Worm (Caenorhabditis elegans): ENCODE results near the gene C25H3.14.
A peak's percentile ranks its signal among the peaks of the same experiment; 100 is the strongest.

C25H3.14 gene

ce11 chrII:5680703-5681102 lies 14.2 kb upstream of the C25H3.14 start, which contains the start of gene flp-27:
Gene flp-27 (plus strand): TSS chrII:5681003.
- TF ChIP-seq tab-1 (GFP tag; IDR thresholded peaks at IDR 0.05) = no peak
- TF ChIP-seq ztf-23 (GFP tag; IDR thresholded peaks at IDR 0.05) = no peak
- no peak for TF ChIP-seq flt-1 (GFP tag; IDR thresholded peaks at IDR 0.05)
- no peak for TF ChIP-seq ztf-29 (GFP tag; IDR thresholded peaks at IDR 0.05)

- TF ChIP-seq klf-2 (GFP tag; conservative IDR thresholded peaks at IDR 0.05) = peak; percentile 46; the same call in 1 of the 2 replicates
- TF ChIP-seq tab-1 (GFP tag; IDR thresholded peaks at IDR 0.05) = no peak
Observed at ce11 chrII:5688959-5689358, 5.9 kb upstream of the C25H3.14 start, which contains the start of gene C25H3.11. Gene C25H3.11 (minus strand): TSS chrII:5689040.

- TF ChIP-seq ref-1 (GFP tag; conservative IDR thresholded peaks at IDR 0.05) = no peak
Observed at ce11 chrII:5691216-5691771, 3.6 kb upstream of the C25H3.14 start, which contains the start of the genes ndub-5 and eif-2D. Gene ndub-5 (minus strand): TSS chrII:5691353. Gene eif-2D (plus strand): TSS chrII:5691721.

- TF ChIP-seq klf-2 (GFP tag; conservative IDR thresholded peaks at IDR 0.05) (no peak), ref-1 (GFP tag; conservative IDR thresholded peaks at IDR 0.05) (no peak), cog-1 (tag; optimal IDR thresholded peaks at IDR 0.05) (no peak), tab-1 (GFP tag; IDR thresholded peaks at IDR 0.05) (no peak), ztf-23 (GFP tag; IDR thresholded peaks at IDR 0.05) (no peak), flt-1 (GFP tag; IDR thresholded peaks at IDR 0.05) (no peak), ztf-29 (GFP tag; IDR thresholded peaks at IDR 0.05) (no peak), T22C8.4 (GFP tag; IDR thresholded peaks at IDR 0.05) (no peak), med-1 (GFP tag; optimal IDR thresholded peaks at IDR 0.05; ENCODE audit: insufficient read depth) (no peak)
Observed at ce11 chrII:5693893-5694292, 1.0 kb upstream of the C25H3.14 start, which contains the start of gene C25H3.3. Gene C25H3.3 (plus strand): TSS chrII:5694193.

ce11 chrII:5696218-5696617 lies 1.3 kb downstream of the C25H3.14 start:
- no peak for TF ChIP-seq klf-2 (GFP tag; conservative IDR thresholded peaks at IDR 0.05)
- no peak for TF ChIP-seq tab-1 (GFP tag; IDR thresholded peaks at IDR 0.05)
- no peak for TF ChIP-seq cog-1 (tag; optimal IDR thresholded peaks at IDR 0.05)

- TF ChIP-seq flt-1 (GFP tag; IDR thresholded peaks at IDR 0.05) = no peak
- no peak for TF ChIP-seq ztf-23 (GFP tag; IDR thresholded peaks at IDR 0.05)
- no peak for TF ChIP-seq tab-1 (GFP tag; IDR thresholded peaks at IDR 0.05)
Observed at ce11 chrII:5697338-5697737, 2.4 kb downstream of the C25H3.14 start.

- TF ChIP-seq ztf-23 (GFP tag; IDR thresholded peaks at IDR 0.05) (no peak), med-1 (GFP tag; optimal IDR thresholded peaks at IDR 0.05; ENCODE audit: insufficient read depth) (no peak), cog-1 (tag; optimal IDR thresholded peaks at IDR 0.05) (no peak), T22C8.4 (GFP tag; IDR thresholded peaks at IDR 0.05) (no peak), ztf-29 (GFP tag; IDR thresholded peaks at IDR 0.05) (no peak), ref-1 (GFP tag; conservative IDR thresholded peaks at IDR 0.05) (no peak), flt-1 (GFP tag; IDR thresholded peaks at IDR 0.05) (no peak), klf-2 (GFP tag; conservative IDR thresholded peaks at IDR 0.05) (no peak), tab-1 (GFP tag; IDR thresholded peaks at IDR 0.05) (no peak)
Observed at ce11 chrII:5698254-5698653, 3.4 kb downstream of the C25H3.14 start.

ce11 chrII:5698869-5699268 lies 4.0 kb downstream of the C25H3.14 start, which contains the start of the genes C25H3.10 and C25H3.1:
Gene C25H3.10 (minus strand): TSS chrII:5698969.
Gene C25H3.1 (plus strand): TSS chrII:5699071.
- TF ChIP-seq ref-1 (GFP tag; conservative IDR thresholded peaks at IDR 0.05) (no peak), med-1 (GFP tag; optimal IDR thresholded peaks at IDR 0.05; ENCODE audit: insufficient read depth) (no peak), ztf-23 (GFP tag; IDR thresholded peaks at IDR 0.05) (no peak), tab-1 (GFP tag; IDR thresholded peaks at IDR 0.05) (no peak), flt-1 (GFP tag; IDR thresholded peaks at IDR 0.05) (no peak), ztf-29 (GFP tag; IDR thresholded peaks at IDR 0.05) (no peak)

ce11 chrII:5701485-5701884 lies 6.6 kb downstream of the C25H3.14 start:
- no peak for TF ChIP-seq flt-1 (GFP tag; IDR thresholded peaks at IDR 0.05)
- TF ChIP-seq tab-1 (GFP tag; IDR thresholded peaks at IDR 0.05) = no peak
- no peak for TF ChIP-seq ztf-29 (GFP tag; IDR thresholded peaks at IDR 0.05)
- TF ChIP-seq klf-2 (GFP tag; conservative IDR thresholded peaks at IDR 0.05) = no peak
- TF ChIP-seq ref-1 (GFP tag; conservative IDR thresholded peaks at IDR 0.05) = no peak
- no peak for TF ChIP-seq ztf-23 (GFP tag; IDR thresholded peaks at IDR 0.05)
- TF ChIP-seq T22C8.4 (GFP tag; IDR thresholded peaks at IDR 0.05) = no peak

- TF ChIP-seq klf-2 (GFP tag; conservative IDR thresholded peaks at IDR 0.05) = no peak
- no peak for TF ChIP-seq ref-1 (GFP tag; conservative IDR thresholded peaks at IDR 0.05)
- no peak for TF ChIP-seq flt-1 (GFP tag; IDR thresholded peaks at IDR 0.05)
- TF ChIP-seq med-1 (GFP tag; optimal IDR thresholded peaks at IDR 0.05; ENCODE audit: insufficient read depth) = no peak
- no peak for TF ChIP-seq ztf-29 (GFP tag; IDR thresholded peaks at IDR 0.05)
- TF ChIP-seq ztf-23 (GFP tag; IDR thresholded peaks at IDR 0.05) = 0 out of 2 replicates have a peak, but pooled peaks have one; percentile 11
- no peak for TF ChIP-seq tab-1 (GFP tag; IDR thresholded peaks at IDR 0.05)
Observed at ce11 chrII:5702611-5703192, 7.8 kb downstream of the C25H3.14 start.

ce11 chrII:5704479-5704878 lies 9.6 kb downstream of the C25H3.14 start:
- TF ChIP-seq T22C8.4 (GFP tag; IDR thresholded peaks at IDR 0.05) = no peak
- TF ChIP-seq med-1 (GFP tag; optimal IDR thresholded peaks at IDR 0.05; ENCODE audit: insufficient read depth) = no peak
- TF ChIP-seq ztf-29 (GFP tag; IDR thresholded peaks at IDR 0.05) = no peak
- no peak for TF ChIP-seq ref-1 (GFP tag; conservative IDR thresholded peaks at IDR 0.05)
- no peak for TF ChIP-seq cog-1 (tag; optimal IDR thresholded peaks at IDR 0.05)
- TF ChIP-seq tab-1 (GFP tag; IDR thresholded peaks at IDR 0.05) = no peak
- no peak for TF ChIP-seq ztf-23 (GFP tag; IDR thresholded peaks at IDR 0.05)
- no peak for TF ChIP-seq flt-1 (GFP tag; IDR thresholded peaks at IDR 0.05)
- TF ChIP-seq klf-2 (GFP tag; conservative IDR thresholded peaks at IDR 0.05) = no peak
